Worm (Caenorhabditis elegans): ENCODE measurements around the gene M142.5.

DNA sequence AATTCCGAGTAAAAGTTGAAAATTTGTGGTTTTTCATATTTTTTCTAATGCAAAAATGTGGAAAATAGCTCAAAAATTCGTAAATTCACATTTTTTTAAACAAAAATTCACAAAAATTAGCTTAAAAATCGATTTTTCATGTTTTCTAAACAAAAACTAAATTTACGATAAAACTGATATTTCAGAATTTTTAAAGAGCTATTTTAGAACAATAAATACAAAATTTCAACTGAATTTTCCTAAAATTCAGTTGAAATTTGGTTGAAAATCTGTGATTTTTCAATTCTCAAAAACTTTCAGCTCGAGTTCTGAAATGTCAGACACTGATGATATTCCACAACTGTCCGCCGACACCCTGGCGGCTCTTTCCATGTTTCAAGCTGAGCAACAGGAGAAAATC is 2.3 kb downstream of the M142.5 start, which contains the start of gene M142.8:
- no peak for TF ChIP-seq nhr-23 (tag; optimal IDR thresholded peaks at IDR 0.05)
- no peak for TF ChIP-seq unc-39 (tag; optimal IDR thresholded peaks at IDR 0.05)
- TF ChIP-seq R02D3.7 (tag; optimal IDR thresholded peaks at IDR 0.05) = no peak
- TF ChIP-seq Y55F3AM.14 (GFP tag; optimal IDR thresholded peaks at IDR 0.05) = no peak
- no peak for TF ChIP-seq mbf-1 (tag; optimal IDR thresholded peaks at IDR 0.05)
- TF ChIP-seq elt-1 (tag; optimal IDR thresholded peaks at IDR 0.05) = no peak
- no peak for TF ChIP-seq sma-3 (GFP tag; optimal IDR thresholded peaks at IDR 0.05)
- TF ChIP-seq ceh-82 (tag; optimal IDR thresholded peaks at IDR 0.05) = no peak

All from whole organism, L2 larva.